Worm (Caenorhabditis elegans) whole organism, L2 larva: ENCODE data around the gene dsl-3.

Source experiments
- R02D3.7 ChIP-seq: fragments of 150-350 bp; optimal IDR thresholded peaks from 2 replicates; lab custom pipeline; 2014; ENCODE audit warnings: missing biosample characterization, missing genetic modification characterization
- ama-1 ChIP-seq: fragments of 150-350 bp; optimal IDR thresholded peaks from 2 replicates; lab custom pipeline; 2018; ENCODE audit warnings: inconsistent platforms
- blmp-1 ChIP-seq: sonication (generic microtip); optimal IDR thresholded peaks from 2 replicates; lab custom pipeline; 2017; ENCODE audit warnings: missing genetic modification characterization, mild to moderate bottlenecking, missing compliant biosample characterization, antibody characterized with exemption, moderate library complexity; ENCODE audit not compliant: insufficient read depth
- ceh-82 ChIP-seq: fragments of 150-350 bp; optimal IDR thresholded peaks from 2 replicates; lab custom pipeline; 2014; ENCODE audit warnings: missing biosample characterization, missing genetic modification characterization
- unc-62 ChIP-seq: fragments of 150-350 bp; optimal IDR thresholded peaks from 2 replicates; lab custom pipeline; 2014; ENCODE audit warnings: missing biosample characterization, missing genetic modification reagents, missing genetic modification characterization
- ztf-1 ChIP-seq: fragments of 200-800 bp; sonication (Bioruptor generic); conservative IDR thresholded peaks from 2 replicates; pipeline ENCODE4 v1.3.6; 2022; ENCODE audit warnings: missing genetic modification characterization, missing compliant biosample characterization

- no peak for TF ChIP-seq R02D3.7
- no peak for TF ChIP-seq ceh-82 (tag; lab: Kevin White, UChicago)
- no peak for TF ChIP-seq ztf-1
- no peak for TF ChIP-seq ama-1 (lab: Kevin White, UChicago)
- TF ChIP-seq blmp-1 (tag; lab: Kevin White, UChicago): no peak
- no peak for TF ChIP-seq unc-62 (GFP tag; lab: Kevin White, UChicago)
These were observed 14.4 kb downstream of the dsl-3 start for ce11 chrIV:1624447-1624846.
